Worm (Caenorhabditis elegans): ENCODE data around the gene ifa-1.
A peak's percentile ranks its signal among the peaks of the same experiment; 100 is the strongest.

ifa-1 gene

DNA sequence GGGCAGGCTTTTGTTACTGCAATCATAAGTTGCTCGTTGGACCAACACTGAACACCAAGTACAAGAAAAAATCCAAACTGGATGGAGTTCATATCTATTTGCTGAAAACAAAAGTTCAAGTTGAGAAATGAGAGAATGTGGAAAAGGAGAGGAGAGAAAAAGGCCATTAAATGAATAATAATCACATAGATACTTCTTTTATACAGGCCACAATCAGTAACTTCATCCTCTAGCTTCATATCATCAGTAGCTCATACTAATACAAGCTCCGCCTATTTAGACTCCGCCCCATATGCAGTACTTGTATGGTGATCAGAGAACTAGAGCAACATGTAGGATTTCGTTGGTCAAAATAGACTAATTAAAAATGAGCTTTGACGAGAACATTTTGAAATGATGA is 8.3 kb downstream of the ifa-1 start, which contains the start of gene F38B2.2:
Gene F38B2.2, minus strand, starts transcription at position 101 of the 400 bp plus-strand sequence.
- TF ChIP-seq ceh-8 (GFP tag; optimal IDR thresholded peaks at IDR 0.05) (peak; percentile 47), Y116A8C.19 (tag; optimal IDR thresholded peaks at IDR 0.05; ENCODE audit: borderline replicate concordance) (no peak)

- TF ChIP-seq mdl-1 (tag; optimal IDR thresholded peaks at IDR 0.05) (no peak), grh-1 (GFP tag; IDR thresholded peaks at IDR 0.05) (no peak), hlh-4 (tag; optimal IDR thresholded peaks at IDR 0.05) (no peak), C34B4.2 (tag; optimal IDR thresholded peaks at IDR 0.05) (no peak), nhr-47 (tag; optimal IDR thresholded peaks at IDR 0.05) (no peak), efl-3 (GFP tag; optimal IDR thresholded peaks at IDR 0.05) (no peak), egl-27 (tag; optimal IDR thresholded peaks at IDR 0.05) (no peak), nhr-19 (GFP tag; conservative IDR thresholded peaks at IDR 0.05) (no peak), pax-3 (tag; optimal IDR thresholded peaks at IDR 0.05) (no peak), efl-1 (optimal IDR thresholded peaks at IDR 0.05) (no peak), efl-1 (GFP tag; optimal IDR thresholded peaks at IDR 0.05 in 1 of 2) (no peak), ceh-88 (GFP tag; IDR thresholded peaks at IDR 0.05) (no peak), zag-1 (tag; optimal IDR thresholded peaks at IDR 0.05) (no peak), sptf-1 (tag; optimal IDR thresholded peaks at IDR 0.05) (no peak), pag-3 (tag; optimal IDR thresholded peaks at IDR 0.05; ENCODE audit: borderline replicate concordance, insufficient read depth) (no peak), unc-62 (GFP tag; optimal IDR thresholded peaks at IDR 0.05) (no peak), ceh-63 (GFP tag; optimal IDR thresholded peaks at IDR 0.05) (no peak), sox-4 (tag; optimal IDR thresholded peaks at IDR 0.05) (no peak), C16A3.4 (tag; optimal IDR thresholded peaks at IDR 0.05) (no peak)
Measured at ce11 chrX:11281148-11281547, 10.2 kb downstream of the ifa-1 start, which contains the start of gene F38B2.6. TSS of gene F38B2.6 (minus strand) at chrX:11281248.

- no peak for TF ChIP-seq ztf-4 (tag; optimal IDR thresholded peaks at IDR 0.05)
- no peak for TF ChIP-seq isw-1 (GFP tag; IDR thresholded peaks at IDR 0.05)
- TF ChIP-seq dsc-1 (tag; optimal IDR thresholded peaks at IDR 0.05): no peak
- TF ChIP-seq irx-1 (tag; optimal IDR thresholded peaks at IDR 0.05): no peak
- no peak for TF ChIP-seq nhr-71 (tag; optimal IDR thresholded peaks at IDR 0.05)
Measured at ce11 chrX:11286246-11286645, 15.3 kb downstream of the ifa-1 start, which contains the start of gene F38B2.3. TSS of gene F38B2.3 (minus strand) at chrX:11286346.

ce11 chrX:11287617-11288016 is 16.6 kb downstream of the ifa-1 start, which contains the start of gene F38B2.4:
TSS of gene F38B2.4 (minus strand) at chrX:11287717.
- TF ChIP-seq nhr-85 (tag): peak; percentile 24
- peak; percentile 37 for TF ChIP-seq pag-3 (tag; optimal IDR thresholded peaks at IDR 0.05; ENCODE audit: borderline replicate concordance, insufficient read depth)
- TF ChIP-seq lin-14 (GFP tag; optimal IDR thresholded peaks at IDR 0.05): peak; percentile 62
- TF ChIP-seq mep-1 (tag; optimal IDR thresholded peaks at IDR 0.05): no peak
- no peak for TF ChIP-seq nhr-47 (tag; optimal IDR thresholded peaks at IDR 0.05)
- no peak for TF ChIP-seq ama-1 (optimal IDR thresholded peaks at IDR 0.05)
- TF ChIP-seq irx-1 (tag; optimal IDR thresholded peaks at IDR 0.05): no peak
- TF ChIP-seq alr-1 (tag; optimal IDR thresholded peaks at IDR 0.05; ENCODE audit: borderline replicate concordance): no peak
- peak; percentile 17 for TF ChIP-seq rnt-1 (tag; optimal IDR thresholded peaks at IDR 0.05)
- no peak for TF ChIP-seq unc-98 (GFP tag; IDR thresholded peaks at IDR 0.05)

DNA sequence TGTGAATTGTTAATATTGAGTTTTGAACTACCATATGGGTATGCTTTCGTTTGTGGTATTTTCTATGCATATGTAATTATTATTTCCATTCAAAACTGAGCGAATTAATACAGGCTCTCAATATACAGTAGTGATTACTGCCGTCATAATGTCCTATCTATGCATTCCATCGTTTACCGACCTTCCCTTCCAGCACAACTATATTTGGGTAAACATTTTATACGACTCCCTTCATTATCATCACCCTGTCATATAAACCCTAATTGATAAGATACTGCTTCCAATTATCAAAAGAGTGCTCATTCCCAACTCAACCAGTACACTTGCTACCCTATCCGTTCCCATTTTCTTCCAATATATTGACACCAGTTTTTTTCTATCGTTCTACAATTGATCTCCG is 18.9 kb downstream of the ifa-1 start:
- TF ChIP-seq elt-2 (tag; optimal IDR thresholded peaks at IDR 0.05) (peak; percentile 53), tbx-2 (tag; optimal IDR thresholded peaks at IDR 0.05) (no peak)

Data from whole organism, L1 larva.